Worm (Caenorhabditis elegans): ENCODE results near the gene K09B11.4.

K09B11.4 gene

DNA sequence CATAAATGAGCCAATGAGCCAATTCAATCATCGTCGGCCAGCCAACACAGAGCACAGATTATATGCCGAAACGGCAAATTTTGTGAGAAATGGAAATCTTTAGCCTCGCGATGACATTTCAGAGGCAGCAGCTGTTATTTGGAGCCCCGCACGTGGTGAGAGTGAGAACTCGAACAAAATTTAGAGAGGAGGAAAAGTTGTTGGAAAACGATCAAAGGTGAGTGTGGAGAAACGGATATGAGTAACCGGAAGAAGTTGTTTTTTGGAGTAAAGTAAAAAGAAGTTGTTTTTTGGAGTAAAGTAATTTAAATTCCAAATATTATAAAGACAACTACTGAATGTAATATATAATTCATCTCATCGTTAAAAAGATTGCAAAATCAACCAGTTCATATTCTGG, 30.6 kb upstream of the K09B11.4 start, which contains the start of gene Y62E10A.13 (continued):
- TF ChIP-seq sea-2 (GFP tag; IDR thresholded peaks at IDR 0.05) (no peak), rec-8 (tag; optimal IDR thresholded peaks at IDR 0.05) (no peak), rpc-1 (optimal IDR thresholded peaks at IDR 0.05) (no peak), rpc-1 (tag; optimal IDR thresholded peaks at IDR 0.05) (no peak), F55B11.4 (tag; optimal IDR thresholded peaks at IDR 0.05; ENCODE audit: borderline replicate concordance, insufficient read depth) (no peak), lsy-27 (tag; optimal IDR thresholded peaks at IDR 0.05; ENCODE audit: borderline replicate concordance, insufficient read depth) (no peak), ztf-25 (GFP tag; IDR thresholded peaks at IDR 0.05) (no peak), egrh-3 (GFP tag; IDR thresholded peaks at IDR 0.05) (no peak), cebp-1 (GFP tag; IDR thresholded peaks at IDR 0.05) (no peak), cebp-1 (tag; optimal IDR thresholded peaks at IDR 0.05) (no peak), nfyb-1 (GFP tag; IDR thresholded peaks at IDR 0.05) (no peak), ceh-58 (GFP tag; IDR thresholded peaks at IDR 0.05) (no peak), hlh-26 (GFP tag; conservative IDR thresholded peaks at IDR 0.05) (no peak), B0019.2 (GFP tag; conservative IDR thresholded peaks at IDR 0.05) (no peak), nhr-90 (tag; optimal IDR thresholded peaks at IDR 0.05) (no peak), athp-1 (tag; optimal IDR thresholded peaks at IDR 0.05) (no peak), madf-10 (tag; optimal IDR thresholded peaks at IDR 0.05) (no peak), let-526 (GFP tag; IDR thresholded peaks at IDR 0.05) (no peak), F39B2.1 (GFP tag; IDR thresholded peaks at IDR 0.05) (no peak), F57C9.4 (tag; optimal IDR thresholded peaks at IDR 0.05) (no peak), lir-1 (GFP tag; conservative IDR thresholded peaks at IDR 0.05) (no peak), ceh-27 (GFP tag; optimal IDR thresholded peaks at IDR 0.05) (no peak), somi-1 (GFP tag; optimal IDR thresholded peaks at IDR 0.05) (no peak), Y53G8AR.9 (GFP tag; conservative IDR thresholded peaks at IDR 0.05) (peak; percentile 43; the same call in 1 of the 2 replicates), attf-3 (GFP tag; conservative IDR thresholded peaks at IDR 0.05) (no peak), ztf-18 (tag; optimal IDR thresholded peaks at IDR 0.05) (no peak), tbx-9 (tag; optimal IDR thresholded peaks at IDR 0.05; ENCODE audit: borderline replicate concordance) (no peak), lin-35 (GFP tag; optimal IDR thresholded peaks at IDR 0.05) (no peak), chd-7 (tag; optimal IDR thresholded peaks at IDR 0.05) (peak; percentile 50), snpc-1.1 (tag; optimal IDR thresholded peaks at IDR 0.05; ENCODE audit: insufficient read depth) (peak; percentile 14), K11D2.4 (GFP tag; IDR thresholded peaks at IDR 0.05) (no peak), F33H1.4 (GFP tag; IDR thresholded peaks at IDR 0.05) (no peak), aptf-2 (GFP tag; conservative IDR thresholded peaks at IDR 0.05) (no peak), F57A8.1 (GFP tag; optimal IDR thresholded peaks at IDR 0.05) (no peak), akir-1 (GFP tag; optimal IDR thresholded peaks at IDR 0.05) (no peak), repo-1 (tag; optimal IDR thresholded peaks at IDR 0.05) (peak; percentile 4), hlh-12 (tag; optimal IDR thresholded peaks at IDR 0.05) (no peak), C17E4.6 (GFP tag; IDR thresholded peaks at IDR 0.05) (no peak), tbp1 (GFP tag; optimal IDR thresholded peaks at IDR 0.05) (no peak), T26A5.8 (tag; optimal IDR thresholded peaks at IDR 0.05) (peak; percentile 67), madf-8 (GFP tag; conservative IDR thresholded peaks at IDR 0.05) (no peak), T07F8.4 (tag; optimal IDR thresholded peaks at IDR 0.05) (no peak), die-1 (tag; optimal IDR thresholded peaks at IDR 0.05) (no peak), fkh-3 (tag; optimal IDR thresholded peaks at IDR 0.05) (no peak), B0035.1 (tag; optimal IDR thresholded peaks at IDR 0.05) (no peak), bed-1 (GFP tag; IDR thresholded peaks at IDR 0.05) (0 out of 2 replicates have a peak, but pooled peaks have one; percentile 34), madf-3 (GFP tag; IDR thresholded peaks at IDR 0.05) (0 out of 2 replicates have a peak, but pooled peaks have one; percentile 7), snpc-4 (GFP tag; optimal IDR thresholded peaks at IDR 0.05) (no peak), snpc-4 (tag; optimal IDR thresholded peaks at IDR 0.05) (peak in 2 of 4 experiments; percentile 8 to 62)

All from whole organism, young adult.